Fruit fly (Drosophila melanogaster) whole organism, embryonic: ENCODE measurements around the gene HHEX.
A peak's percentile ranks its signal among the peaks of the same experiment; 100 is the strongest.

Experiments used
- Atf3 ChIP-seq: fragments of 200-800 bp; sonication (Bioruptor generic); optimal IDR thresholded peaks from 3 replicates; lab custom pipeline; 2016; ENCODE audit warnings: missing biosample characterization, missing genetic modification characterization
- Awh ChIP-seq: fragments of 200-800 bp; sonication (Bioruptor generic); IDR thresholded peaks from 2 replicates; pipeline ENCODE4, ENCODE4 v1.3.6; 2022; ENCODE audit warnings: missing biosample characterization, missing genetic modification characterization
- BEAF-32 ChIP-seq: fragments of 200-800 bp; sonication (Bioruptor generic); optimal IDR thresholded peaks from 3 replicates; lab custom pipeline; 2017; ENCODE audit warnings: missing biosample characterization, missing genetic modification characterization, mild to moderate bottlenecking, moderate library complexity, missing genetic modification reagents
- CG12104 ChIP-seq: fragments of 200-800 bp; sonication (Bioruptor generic); optimal IDR thresholded peaks from 3 replicates; lab custom pipeline; 2016; ENCODE audit warnings: missing biosample characterization, missing genetic modification characterization
- CG12155 ChIP-seq: fragments of 200-800 bp; sonication (Bioruptor generic); optimal IDR thresholded peaks from 3 replicates; lab custom pipeline; 2016; ENCODE audit warnings: missing biosample characterization, missing genetic modification characterization
- CG12391 ChIP-seq: fragments of 200-800 bp; sonication (Bioruptor generic); optimal IDR thresholded peaks from 3 replicates; lab custom pipeline; 2018; ENCODE audit warnings: missing biosample characterization, mild to moderate bottlenecking, missing genetic modification characterization, moderate library complexity
- CG12659 ChIP-seq: fragments of 200-800 bp; sonication (Bioruptor generic); optimal IDR thresholded peaks from 3 replicates; lab custom pipeline; 2017; ENCODE audit warnings: mild to moderate bottlenecking, missing biosample characterization, missing genetic modification reagents, missing genetic modification characterization
- CG12744 ChIP-seq: fragments of 200-800 bp; sonication (Bioruptor generic); optimal IDR thresholded peaks from 2 replicates; lab custom pipeline; 2016; ENCODE audit warnings: missing biosample characterization, missing genetic modification characterization
- CG12769 ChIP-seq: fragments of 200-800 bp; sonication (Bioruptor generic); optimal IDR thresholded peaks from 2 replicates; lab custom pipeline; 2019; ENCODE audit warnings: missing biosample characterization, mild to moderate bottlenecking, missing genetic modification characterization, moderate library complexity
- CG15696 ChIP-seq: fragments of 200-800 bp; sonication (Bioruptor generic); optimal IDR thresholded peaks from 2 replicates; lab custom pipeline; 2019; ENCODE audit warnings: missing biosample characterization, mild to moderate bottlenecking, missing genetic modification characterization, moderate library complexity
- CG1602 ChIP-seq: fragments of 200-800 bp; sonication (Bioruptor generic); optimal IDR thresholded peaks from 3 replicates; lab custom pipeline; 2016; ENCODE audit warnings: missing biosample characterization, missing genetic modification characterization
- CG16863 ChIP-seq: fragments of 200-800 bp; sonication (Bioruptor generic); optimal IDR thresholded peaks from 3 replicates; lab custom pipeline; 2016; ENCODE audit warnings: missing biosample characterization, missing genetic modification characterization
- CG18476 ChIP-seq: fragments of 200-800 bp; sonication (Bioruptor generic); optimal IDR thresholded peaks from 2 replicates; lab custom pipeline; 2016; ENCODE audit warnings: missing biosample characterization, mild to moderate bottlenecking, missing genetic modification characterization
- CG3281 ChIP-seq: fragments of 200-800 bp; sonication (Bioruptor generic); optimal IDR thresholded peaks from 3 replicates; lab custom pipeline; 2017; ENCODE audit warnings: missing biosample characterization, mild to moderate bottlenecking, missing genetic modification characterization
- CG3726 ChIP-seq: fragments of 200-800 bp; sonication (Bioruptor generic); IDR thresholded peaks from 3 replicates; pipeline ENCODE4, ENCODE4 v1.3.6; 2022; ENCODE audit warnings: missing biosample characterization, missing genetic modification characterization
- CG3847 ChIP-seq: fragments of 200-800 bp; sonication (Bioruptor generic); IDR thresholded peaks from 2 replicates; pipeline ENCODE4 v1.3.6; 2022; ENCODE audit warnings: missing biosample characterization, missing genetic modification characterization
- CG4282 ChIP-seq: fragments of 200-800 bp; sonication (Bioruptor generic); optimal IDR thresholded peaks from 2 replicates; lab custom pipeline; 2016; ENCODE audit warnings: missing biosample characterization, missing genetic modification characterization
- CG4424 ChIP-seq: fragments of 200-800 bp; sonication (Bioruptor generic); optimal IDR thresholded peaks from 3 replicates; lab custom pipeline; 2016; ENCODE audit warnings: missing biosample characterization, missing genetic modification characterization
- CG4707 ChIP-seq: fragments of 200-800 bp; sonication (Bioruptor generic); optimal IDR thresholded peaks from 2 replicates; lab custom pipeline; 2018; ENCODE audit warnings: missing biosample characterization, mild to moderate bottlenecking, missing genetic modification characterization, moderate library complexity
- CG4820 ChIP-seq: fragments of 200-800 bp; sonication (Bioruptor generic); optimal IDR thresholded peaks from 3 replicates; lab custom pipeline; 2016; ENCODE audit warnings: missing biosample characterization, missing genetic modification characterization
- CG6254 ChIP-seq: fragments of 200-800 bp; sonication (Bioruptor generic); optimal IDR thresholded peaks from 3 replicates; lab custom pipeline; 2017; ENCODE audit warnings: mild to moderate bottlenecking, missing biosample characterization, missing genetic modification reagents, missing genetic modification characterization
- CG7372 ChIP-seq: fragments of 200-800 bp; sonication (Bioruptor generic); IDR thresholded peaks from 2 replicates; pipeline ENCODE4 v1.3.6; 2022; ENCODE audit warnings: missing biosample characterization, missing genetic modification characterization
- CG8281 ChIP-seq: fragments of 200-800 bp; sonication (Bioruptor generic); optimal IDR thresholded peaks from 2 replicates; lab custom pipeline; 2018; ENCODE audit warnings: missing biosample characterization, mild to moderate bottlenecking, missing genetic modification characterization, moderate library complexity
- Dfd ChIP-seq, 2 experiments: fragments of >200 bp; optimal IDR thresholded peaks; 2 replicates each; lab custom pipeline; 2017; ENCODE audit warnings: missing biosample characterization in 2 of 2, missing genetic modification characterization in 2 of 2
- Doc3 ChIP-seq: fragments of 200-800 bp; sonication (Bioruptor generic); IDR thresholded peaks from 3 replicates; pipeline ENCODE4 v1.3.6; 2022; ENCODE audit warnings: missing biosample characterization, missing genetic modification characterization; ENCODE audit not compliant: partially characterized antibody
- HHEX ChIP-seq: fragments of 200-800 bp; sonication (Bioruptor generic); optimal IDR thresholded peaks from 3 replicates; lab custom pipeline; 2017; ENCODE audit warnings: missing biosample characterization, mild to moderate bottlenecking, missing genetic modification characterization, missing genetic modification reagents
- Hey ChIP-seq: fragments of 200-800 bp; sonication (Bioruptor generic); optimal IDR thresholded peaks from 3 replicates; lab custom pipeline; 2018; ENCODE audit warnings: missing biosample characterization, mild to moderate bottlenecking, missing genetic modification characterization
- Hmr ChIP-seq: fragments of 200-800 bp; sonication (Bioruptor generic); optimal IDR thresholded peaks from 3 replicates; lab custom pipeline; 2017; ENCODE audit warnings: mild to moderate bottlenecking, missing biosample characterization, missing genetic modification reagents, missing genetic modification characterization
- Med ChIP-seq: fragments of 200-800 bp; sonication (Bioruptor generic); peaks from one replicate; lab custom pipeline; 2016; ENCODE audit warnings: missing biosample characterization, missing genetic modification characterization, mild to moderate bottlenecking, inconsistent platforms, moderate library complexity
- Opbp ChIP-seq: fragments of 200-800 bp; sonication (Bioruptor generic); IDR thresholded peaks from 3 replicates; pipeline ENCODE4 v1.3.6; 2022; ENCODE audit warnings: missing biosample characterization, missing genetic modification characterization; ENCODE audit not compliant: partially characterized antibody
- Sox102F ChIP-seq: fragments of 200-800 bp; sonication (Bioruptor generic); optimal IDR thresholded peaks from 2 replicates; lab custom pipeline; 2018; ENCODE audit warnings: missing biosample characterization, mild to moderate bottlenecking, missing genetic modification characterization, moderate library complexity
- Ssrp ChIP-seq: fragments of 200-800 bp; sonication (Bioruptor generic); optimal IDR thresholded peaks from 2 replicates; lab custom pipeline; 2018; ENCODE audit warnings: missing biosample characterization, mild to moderate bottlenecking, missing genetic modification characterization, moderate library complexity
- Vsx1 ChIP-seq: fragments of 200-800 bp; sonication (Bioruptor generic); optimal IDR thresholded peaks from 2 replicates; lab custom pipeline; 2017; ENCODE audit warnings: missing biosample characterization, mild to moderate bottlenecking, missing genetic modification characterization, missing genetic modification reagents
- ac ChIP-seq: fragments of 200-800 bp; sonication (Bioruptor generic); optimal IDR thresholded peaks from 3 replicates; lab custom pipeline; 2017; ENCODE audit warnings: missing biosample characterization, mild to moderate bottlenecking, missing genetic modification characterization
- ap ChIP-seq: fragments of 200-800 bp; sonication (Bioruptor generic); IDR thresholded peaks from 2 replicates; pipeline ENCODE4 v1.3.6; 2022; ENCODE audit warnings: missing biosample characterization, missing genetic modification characterization
- bab2 ChIP-seq: fragments of 200-800 bp; sonication (Bioruptor generic); optimal IDR thresholded peaks from 2 replicates; lab custom pipeline; 2016; ENCODE audit warnings: missing biosample characterization, missing genetic modification characterization
- bcd ChIP-seq: fragments of 200-800 bp; sonication (Bioruptor generic); optimal IDR thresholded peaks from 2 replicates; lab custom pipeline; 2017; ENCODE audit warnings: missing biosample characterization, mild to moderate bottlenecking, missing genetic modification characterization
- chn ChIP-seq: fragments of 200-800 bp; sonication (Bioruptor generic); optimal IDR thresholded peaks from 2 replicates; lab custom pipeline; 2016; ENCODE audit warnings: missing biosample characterization, missing genetic modification characterization
- dati ChIP-seq: fragments of 200-800 bp; sonication (Bioruptor generic); IDR thresholded peaks from 2 replicates; pipeline ENCODE4 v1.3.6; 2022; ENCODE audit warnings: missing biosample characterization, missing genetic modification characterization
- dm ChIP-seq: fragments of 200-800 bp; sonication (Bioruptor generic); optimal IDR thresholded peaks from 3 replicates; lab custom pipeline; 2016; ENCODE audit warnings: missing biosample characterization, missing genetic modification characterization
- esg ChIP-seq: fragments of 200-800 bp; sonication (Bioruptor generic); conservative IDR thresholded peaks from 2 replicates; pipeline ENCODE4 v1.3.6; 2022; ENCODE audit warnings: missing biosample characterization, missing genetic modification characterization
- grn ChIP-seq: fragments of 200-800 bp; sonication (Bioruptor generic); optimal IDR thresholded peaks from 3 replicates; lab custom pipeline; 2017; ENCODE audit warnings: missing biosample characterization, missing genetic modification characterization
- gro ChIP-seq: fragments of 200-800 bp; sonication (Bioruptor generic); optimal IDR thresholded peaks from 2 replicates; lab custom pipeline; 2016; ENCODE audit warnings: missing biosample characterization, missing genetic modification characterization
- ham ChIP-seq: fragments of 200-800 bp; sonication (Bioruptor generic); IDR thresholded peaks from 2 replicates; pipeline ENCODE4 v1.3.6; 2022; ENCODE audit warnings: missing biosample characterization, missing genetic modification characterization
- ind ChIP-seq: fragments of 200-800 bp; sonication (Bioruptor generic); optimal IDR thresholded peaks from 3 replicates; lab custom pipeline; 2016; ENCODE audit warnings: missing biosample characterization, missing genetic modification characterization
- jumu ChIP-seq: fragments of 200-800 bp; sonication (Bioruptor generic); optimal IDR thresholded peaks from 3 replicates; lab custom pipeline; 2016; ENCODE audit warnings: missing biosample characterization, missing genetic modification characterization
- sqz ChIP-seq: fragments of 200-800 bp; sonication (Bioruptor generic); optimal IDR thresholded peaks from 3 replicates; lab custom pipeline; 2018; ENCODE audit warnings: missing biosample characterization, mild to moderate bottlenecking, missing genetic modification characterization
- stwl ChIP-seq: fragments of 200-800 bp; sonication (Bioruptor generic); optimal IDR thresholded peaks from 3 replicates; lab custom pipeline; 2018; ENCODE audit warnings: missing biosample characterization, mild to moderate bottlenecking, missing genetic modification characterization, moderate library complexity
- zfh1 ChIP-seq: fragments of 200-800 bp; sonication (Bioruptor generic); IDR thresholded peaks from 3 replicates; pipeline ENCODE4 v1.3.6; 2022; ENCODE audit warnings: missing biosample characterization, missing genetic modification characterization

HHEX gene

DNA sequence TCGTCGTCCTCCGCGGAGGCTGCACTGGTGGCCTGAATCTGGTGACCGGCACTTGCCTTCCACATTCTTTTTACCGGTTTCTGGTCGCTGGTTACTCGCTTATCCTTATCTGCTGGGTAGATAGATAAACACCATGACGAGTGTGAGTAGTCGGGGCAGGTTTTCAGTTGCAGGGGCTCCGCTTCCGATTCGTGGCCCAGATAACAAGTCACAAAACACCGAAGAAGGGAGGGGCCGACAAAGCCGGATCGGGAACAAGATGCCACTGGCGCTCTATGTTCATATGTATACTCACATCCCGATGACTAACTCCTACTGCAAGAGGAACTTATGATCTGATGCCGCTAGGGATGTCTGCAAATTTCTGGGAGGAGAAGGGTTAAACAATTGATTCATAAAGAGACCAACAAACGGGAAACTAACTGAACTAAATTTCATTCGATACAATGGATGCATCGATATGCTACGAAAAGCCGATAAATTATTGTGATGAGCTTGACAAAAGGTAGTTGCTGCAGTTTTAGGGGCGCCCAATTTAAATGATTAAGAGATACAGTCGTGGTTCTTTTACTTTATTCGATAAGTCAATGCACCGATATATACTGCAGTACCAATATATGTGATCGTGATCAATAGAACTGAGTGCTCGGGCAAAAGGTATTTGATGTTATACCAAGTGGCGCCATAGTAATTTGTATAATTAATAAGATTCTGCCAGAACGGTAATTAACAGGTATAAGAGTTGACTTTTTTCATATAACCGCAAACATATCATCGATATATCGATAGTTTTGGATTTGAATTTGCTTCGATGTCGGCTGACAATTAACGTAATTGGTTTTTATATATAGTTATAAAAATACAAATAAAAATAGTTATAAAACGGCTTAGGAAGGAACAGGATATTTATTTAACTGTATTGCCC is 16.5 kb downstream of the HHEX start, which contains the start of gene Cortactin (continued):
- no peak for TF ChIP-seq dati (GFP tag; lab: Robert Waterston, UW)
- TF ChIP-seq Med (GFP tag; lab: Kevin White, UChicago) = peak; percentile 28
- TF ChIP-seq stwl (tag; lab: Kevin White, UChicago) = peak; percentile 88
- TF ChIP-seq jumu (GFP tag; lab: Kevin White, UChicago) = no peak
- no peak for TF ChIP-seq CG4282 (GFP tag; lab: Kevin White, UChicago)
- TF ChIP-seq CG4707 = no peak
- no peak for TF ChIP-seq CG1602 (GFP tag; lab: Kevin White, UChicago)
- no peak for TF ChIP-seq ind (GFP tag; lab: Kevin White, UChicago)
- no peak for TF ChIP-seq chn
- no peak for TF ChIP-seq ac (GFP tag; lab: Kevin White, UChicago)
- TF ChIP-seq Sox102F = no peak
- TF ChIP-seq bcd (GFP tag; lab: Kevin White, UChicago) = no peak
- no peak for TF ChIP-seq CG4820
- TF ChIP-seq BEAF-32 (GFP tag; lab: Kevin White, UChicago) = peak; percentile 90
- TF ChIP-seq CG12391 (tag; lab: Kevin White, UChicago) = no peak
- no peak for TF ChIP-seq zfh1 (GFP tag; lab: Robert Waterston, UW)
- peak; percentile 92 for TF ChIP-seq Opbp
- no peak for TF ChIP-seq Hmr (GFP tag; lab: Kevin White, UChicago)
- no peak for TF ChIP-seq CG8281 (tag; lab: Kevin White, UChicago)
- TF ChIP-seq HHEX = no peak
- no peak for TF ChIP-seq CG12744 (GFP tag; lab: Kevin White, UChicago)
- no peak for TF ChIP-seq bab2 (GFP tag; lab: Kevin White, UChicago)
- TF ChIP-seq Atf3 (GFP tag; lab: Kevin White, UChicago) = no peak
- TF ChIP-seq CG12104 (GFP tag; lab: Kevin White, UChicago) = no peak
- no peak for TF ChIP-seq CG6254 (GFP tag; lab: Kevin White, UChicago)
- no peak for TF ChIP-seq ap (GFP tag; lab: Robert Waterston, UW)
- TF ChIP-seq CG12659 (GFP tag; lab: Kevin White, UChicago) = peak; percentile 62
- no peak for TF ChIP-seq Vsx1
- TF ChIP-seq CG12769 (tag; lab: Kevin White, UChicago) = peak; percentile 45
- peak; percentile 57 for TF ChIP-seq CG12155 (GFP tag; lab: Kevin White, UChicago)
- no peak for TF ChIP-seq ham (GFP tag; lab: Robert Waterston, UW)
- TF ChIP-seq CG16863 = no peak
- TF ChIP-seq gro = no peak
- no peak for TF ChIP-seq Hey (tag; lab: Kevin White, UChicago)
- TF ChIP-seq esg = no peak
- TF ChIP-seq CG3847 (GFP tag; lab: Robert Waterston, UW) = peak; percentile 25; the same call in 1 of the 2 replicates
- TF ChIP-seq CG3281 = no peak
- no peak for TF ChIP-seq Dfd (GFP tag; optimal IDR thresholded peaks at IDR 0.05; lab: Kevin White, UChicago)
- TF ChIP-seq Doc3 (GFP tag; lab: Robert Waterston, UW) = peak; percentile 93
- TF ChIP-seq CG3726 = no peak
- TF ChIP-seq Ssrp (tag; lab: Kevin White, UChicago) = no peak
- no peak for TF ChIP-seq CG15696 (tag; lab: Kevin White, UChicago)
- TF ChIP-seq CG4424 (GFP tag; lab: Kevin White, UChicago) = no peak
- TF ChIP-seq sqz (GFP tag; lab: Kevin White, UChicago) = no peak
- TF ChIP-seq CG18476 (GFP tag; lab: Kevin White, UChicago) = no peak
- no peak for TF ChIP-seq dm (GFP tag; lab: Kevin White, UChicago)
- TF ChIP-seq Awh (GFP tag; lab: Robert Waterston, UW) = no peak
- peak; percentile 95 for TF ChIP-seq grn (GFP tag; lab: Kevin White, UChicago)
- TF ChIP-seq CG7372 (GFP tag; lab: Robert Waterston, UW) = no peak
